Worm (Caenorhabditis elegans): Measurements from ENCODE around the gene C45B2.8.

- TF ChIP-seq ttx-3 (tag; optimal IDR thresholded peaks at IDR 0.05) (no peak), ama-1 (optimal IDR thresholded peaks at IDR 0.05) (no peak), mec-3 (tag; optimal IDR thresholded peaks at IDR 0.05; ENCODE audit: borderline replicate concordance) (no peak), pat-9 (tag; optimal IDR thresholded peaks at IDR 0.05) (no peak), pha-4 (tag; optimal IDR thresholded peaks at IDR 0.05) (no peak), dmd-4 (tag; optimal IDR thresholded peaks at IDR 0.05; ENCODE audit: borderline replicate concordance) (no peak), F13H6.1 (tag; optimal IDR thresholded peaks at IDR 0.05) (no peak), fkh-10 (GFP tag; optimal IDR thresholded peaks at IDR 0.05) (no peak), pax-1 (tag; optimal IDR thresholded peaks at IDR 0.05) (no peak), zip-5 (tag; optimal IDR thresholded peaks at IDR 0.05) (no peak), pqm-1 (tag; optimal IDR thresholded peaks at IDR 0.05) (no peak), ztf-16 (tag; optimal IDR thresholded peaks at IDR 0.05) (no peak), C38D4.7 (GFP tag; optimal IDR thresholded peaks at IDR 0.05) (no peak), nhr-11 (tag; optimal IDR thresholded peaks at IDR 0.05) (no peak)
Measured at ce11 chrX:6090779-6091178, 3.0 kb downstream of the C45B2.8 start.

Data from whole organism, late embryonic.